Fruit fly (Drosophila melanogaster) whole organism, embryonic: ENCODE measurements around the gene Egfrap.
A peak's percentile ranks its signal among the peaks of the same experiment; 100 is the strongest.

Source experiments
- ATbp ChIP-seq: fragments of 200-800 bp; sonication (Bioruptor generic); optimal IDR thresholded peaks from 2 replicates; lab custom pipeline; 2017; ENCODE audit warnings: missing biosample characterization, mild to moderate bottlenecking, missing genetic modification characterization, missing genetic modification reagents
- Abd-B ChIP-seq: fragments of 200-800 bp; sonication (Bioruptor generic); optimal IDR thresholded peaks from 2 replicates; lab custom pipeline; 2018; ENCODE audit warnings: missing biosample characterization, mild to moderate bottlenecking, missing genetic modification characterization, moderate library complexity
- Antp ChIP-seq: fragments of 200-800 bp; sonication (Bioruptor generic); optimal IDR thresholded peaks from 3 replicates; lab custom pipeline; 2016; ENCODE audit warnings: missing biosample characterization, missing genetic modification characterization
- Atf6 ChIP-seq: fragments of 200-800 bp; sonication (Bioruptor generic); IDR thresholded peaks from 2 replicates; pipeline ENCODE4 v1.3.6; 2022; ENCODE audit warnings: missing biosample characterization, missing genetic modification characterization
- B-H2 ChIP-seq: fragments of 200-800 bp; sonication (Bioruptor generic); optimal IDR thresholded peaks from 2 replicates; lab custom pipeline; 2018; ENCODE audit warnings: missing biosample characterization, mild to moderate bottlenecking, missing genetic modification characterization
- Bteb2 ChIP-seq: fragments of 200-800 bp; sonication (Bioruptor generic); optimal IDR thresholded peaks from 2 replicates; lab custom pipeline; 2016; ENCODE audit warnings: missing biosample characterization, missing genetic modification characterization
- CG10366 ChIP-seq: fragments of 200-800 bp; sonication (Bioruptor generic); IDR thresholded peaks from 2 replicates; pipeline ENCODE4 v1.3.6; 2022; ENCODE audit warnings: missing biosample characterization, missing genetic modification characterization
- CG10431 ChIP-seq: fragments of 200-800 bp; sonication (Bioruptor generic); optimal IDR thresholded peaks from 3 replicates; lab custom pipeline; 2018; ENCODE audit warnings: missing biosample characterization, mild to moderate bottlenecking, missing genetic modification characterization
- CG10543 ChIP-seq: fragments of 200-800 bp; sonication (Bioruptor generic); optimal IDR thresholded peaks from 3 replicates; lab custom pipeline; 2017; ENCODE audit warnings: missing biosample characterization, mild to moderate bottlenecking, missing genetic modification characterization, moderate library complexity
- CG13894 ChIP-seq: fragments of 200-800 bp; sonication (Bioruptor generic); optimal IDR thresholded peaks from 3 replicates; lab custom pipeline; 2018; ENCODE audit warnings: missing biosample characterization, mild to moderate bottlenecking, missing genetic modification characterization, moderate library complexity
- CG14965 ChIP-seq: fragments of 200-800 bp; sonication (Bioruptor generic); optimal IDR thresholded peaks from 2 replicates; lab custom pipeline; 2016; ENCODE audit warnings: missing biosample characterization, missing genetic modification characterization, borderline replicate concordance
- CG17385 ChIP-seq: fragments of 200-800 bp; sonication (Bioruptor generic); optimal IDR thresholded peaks from 3 replicates; lab custom pipeline; 2018; ENCODE audit warnings: missing biosample characterization, mild to moderate bottlenecking, missing genetic modification characterization
- CG17802 ChIP-seq: fragments of 200-800 bp; sonication (Bioruptor generic); optimal IDR thresholded peaks from 2 replicates; lab custom pipeline; 2018; ENCODE audit warnings: missing biosample characterization, mild to moderate bottlenecking, missing genetic modification characterization, moderate library complexity
- CG1792 ChIP-seq: fragments of 200-800 bp; sonication (Bioruptor generic); optimal IDR thresholded peaks from 2 replicates; lab custom pipeline; 2016; ENCODE audit warnings: missing biosample characterization, missing genetic modification characterization
- CG2875 ChIP-seq: fragments of 200-800 bp; sonication (Bioruptor generic); optimal IDR thresholded peaks from 2 replicates; lab custom pipeline; 2017; ENCODE audit warnings: missing biosample characterization, mild to moderate bottlenecking, missing genetic modification characterization, missing genetic modification reagents
- CG31365 ChIP-seq: fragments of 200-800 bp; sonication (Bioruptor generic); optimal IDR thresholded peaks from 2 replicates; lab custom pipeline; 2018; ENCODE audit warnings: missing biosample characterization, mild to moderate bottlenecking, missing genetic modification characterization
- CG3163 ChIP-seq: fragments of 200-800 bp; sonication (Bioruptor generic); optimal IDR thresholded peaks from 3 replicates; lab custom pipeline; 2016; ENCODE audit warnings: missing biosample characterization, missing genetic modification characterization
- CG33213 ChIP-seq: fragments of 200-800 bp; sonication (Bioruptor generic); optimal IDR thresholded peaks from 3 replicates; lab custom pipeline; 2016; ENCODE audit warnings: missing biosample characterization, missing genetic modification characterization
- CG3407 ChIP-seq: fragments of 200-800 bp; sonication (Bioruptor generic); optimal IDR thresholded peaks from 2 replicates; lab custom pipeline; 2018; ENCODE audit warnings: missing biosample characterization, mild to moderate bottlenecking, missing genetic modification characterization
- CG3726 ChIP-seq: fragments of 200-800 bp; sonication (Bioruptor generic); IDR thresholded peaks from 3 replicates; pipeline ENCODE4, ENCODE4 v1.3.6; 2022; ENCODE audit warnings: missing biosample characterization, missing genetic modification characterization
- CG4282 ChIP-seq: fragments of 200-800 bp; sonication (Bioruptor generic); optimal IDR thresholded peaks from 2 replicates; lab custom pipeline; 2016; ENCODE audit warnings: missing biosample characterization, missing genetic modification characterization
- CG4730 ChIP-seq: fragments of 200-800 bp; sonication (Bioruptor generic); IDR thresholded peaks from 2 replicates; pipeline ENCODE4 v1.3.6; 2022; ENCODE audit warnings: missing biosample characterization, missing genetic modification characterization
- CG6175 ChIP-seq: fragments of 200-800 bp; sonication (Bioruptor generic); IDR thresholded peaks from 3 replicates; pipeline ENCODE4 v1.3.6; 2022; ENCODE audit warnings: missing biosample characterization, missing genetic modification characterization
- CG7357 ChIP-seq: fragments of 200-800 bp; sonication (Bioruptor generic); IDR thresholded peaks from 3 replicates; pipeline ENCODE4 v1.3.6; 2022; ENCODE audit warnings: missing biosample characterization, missing genetic modification characterization
- CG8944 ChIP-seq: fragments of 200-800 bp; sonication (Bioruptor generic); optimal IDR thresholded peaks from 3 replicates; lab custom pipeline; 2016; ENCODE audit warnings: missing biosample characterization, missing genetic modification characterization
- CG9215 ChIP-seq: fragments of 200-800 bp; sonication (Bioruptor generic); IDR thresholded peaks from 2 replicates; pipeline ENCODE4 v1.3.6; 2022; ENCODE audit warnings: missing biosample characterization, missing genetic modification characterization
- HLHmδ ChIP-seq: fragments of 200-800 bp; sonication (Bioruptor generic); optimal IDR thresholded peaks from 2 replicates; lab custom pipeline; 2018; ENCODE audit warnings: missing biosample characterization, mild to moderate bottlenecking, missing genetic modification characterization, moderate library complexity
- HmgD ChIP-seq: fragments of 200-800 bp; sonication (Bioruptor generic); optimal IDR thresholded peaks from 3 replicates; lab custom pipeline; 2016; ENCODE audit warnings: missing biosample characterization, missing genetic modification characterization
- Hmx ChIP-seq: fragments of 200-800 bp; sonication (Bioruptor generic); optimal IDR thresholded peaks from 2 replicates; lab custom pipeline; 2016; ENCODE audit warnings: missing biosample characterization, missing genetic modification characterization
- Hr3 ChIP-seq: fragments of 200-800 bp; sonication (Bioruptor generic); optimal IDR thresholded peaks from 3 replicates; lab custom pipeline; 2016; ENCODE audit warnings: missing biosample characterization, missing genetic modification characterization
- MTF-1 ChIP-seq: fragments of 200-800 bp; sonication (Bioruptor generic); optimal IDR thresholded peaks from 2 replicates; lab custom pipeline; 2018; ENCODE audit warnings: missing biosample characterization, mild to moderate bottlenecking, missing genetic modification characterization, borderline replicate concordance
- Ptx1 ChIP-seq: fragments of 200-800 bp; sonication (Bioruptor generic); IDR thresholded peaks from 2 replicates; pipeline ENCODE4 v1.3.6; 2022; ENCODE audit warnings: missing biosample characterization, missing genetic modification characterization
- Rx ChIP-seq: fragments of 200-800 bp; sonication (Bioruptor generic); IDR thresholded peaks from 2 replicates; pipeline ENCODE4 v1.3.6; 2022; ENCODE audit warnings: missing biosample characterization, missing genetic modification characterization
- Spps ChIP-seq: fragments of 200-800 bp; sonication (Bioruptor generic); optimal IDR thresholded peaks from 2 replicates; lab custom pipeline; 2018; ENCODE audit warnings: missing biosample characterization, mild to moderate bottlenecking, missing genetic modification characterization
- Sry-δ ChIP-seq: fragments of 200-800 bp; sonication (Bioruptor generic); optimal IDR thresholded peaks from 2 replicates; lab custom pipeline; 2016; ENCODE audit warnings: missing biosample characterization, missing genetic modification characterization
- Trl ChIP-seq, 3 experiments: fragments of >200 bp in 2 of 3; fragments of 200-800 bp in 1 of 3; sonication (Bioruptor generic) in 1 of 3; optimal IDR thresholded peaks; 2 replicates in 1 of 3; 3 replicates in 2 of 3; lab custom pipeline; 2016 to 2017; ENCODE audit warnings: missing biosample characterization in 1 of 3, missing genetic modification characterization in 1 of 3
- chn ChIP-seq: fragments of 200-800 bp; sonication (Bioruptor generic); optimal IDR thresholded peaks from 2 replicates; lab custom pipeline; 2016; ENCODE audit warnings: missing biosample characterization, missing genetic modification characterization
- corto ChIP-seq: fragments of 200-800 bp; sonication (Bioruptor generic); optimal IDR thresholded peaks from 2 replicates; lab custom pipeline; 2016; ENCODE audit warnings: missing biosample characterization, mild to moderate bottlenecking, missing genetic modification characterization, moderate library complexity
- crp ChIP-seq, 2 experiments: fragments of 200-800 bp; sonication (Bioruptor generic); optimal IDR thresholded peaks; 2 replicates in 1 of 2; 3 replicates in 1 of 2; lab custom pipeline; 2017; ENCODE audit warnings: missing biosample characterization in 2 of 2, missing genetic modification characterization in 2 of 2, mild to moderate bottlenecking in 1 of 2, moderate library complexity in 1 of 2
- dimm ChIP-seq: fragments of 200-800 bp; sonication (Bioruptor generic); IDR thresholded peaks from 2 replicates; pipeline ENCODE4 v1.3.6; 2022; ENCODE audit warnings: missing biosample characterization, missing genetic modification characterization
- her ChIP-seq: fragments of 200-800 bp; sonication (Bioruptor generic); optimal IDR thresholded peaks from 2 replicates; lab custom pipeline; 2016; ENCODE audit warnings: missing biosample characterization, missing genetic modification characterization
- kni ChIP-seq: fragments of 200-800 bp; sonication (Bioruptor generic); optimal IDR thresholded peaks from 3 replicates; lab custom pipeline; 2017; ENCODE audit warnings: mild to moderate bottlenecking, missing biosample characterization, missing genetic modification reagents, missing genetic modification characterization
- phol ChIP-seq: fragments of 200-800 bp; sonication (Bioruptor generic); optimal IDR thresholded peaks from 3 replicates; lab custom pipeline; 2018; ENCODE audit warnings: missing biosample characterization, mild to moderate bottlenecking, missing genetic modification characterization, moderate library complexity
- psq ChIP-seq: fragments of 200-800 bp; sonication (Bioruptor generic); optimal IDR thresholded peaks from 2 replicates; lab custom pipeline; 2017; ENCODE audit warnings: missing biosample characterization, missing genetic modification characterization
- sens-2 ChIP-seq: fragments of 200-800 bp; sonication (Bioruptor generic); IDR thresholded peaks from 2 replicates; pipeline ENCODE4 v1.3.6; 2022; ENCODE audit warnings: missing biosample characterization, missing genetic modification characterization
- tup ChIP-seq: fragments of 200-800 bp; sonication (Bioruptor generic); optimal IDR thresholded peaks from 2 replicates; lab custom pipeline; 2016; ENCODE audit warnings: missing biosample characterization, mild to moderate bottlenecking, missing genetic modification characterization, moderate library complexity
- tx ChIP-seq: fragments of 200-800 bp; sonication (Bioruptor generic); optimal IDR thresholded peaks from 2 replicates; lab custom pipeline; 2016; ENCODE audit warnings: missing biosample characterization, missing genetic modification characterization
- vvl ChIP-seq: fragments of 200-800 bp; sonication (Bioruptor generic); IDR thresholded peaks from 2 replicates; pipeline ENCODE4 v1.3.6; 2022; ENCODE audit warnings: missing biosample characterization, missing genetic modification characterization
- zf30C ChIP-seq: fragments of 200-800 bp; sonication (Bioruptor generic); optimal IDR thresholded peaks from 3 replicates; lab custom pipeline; 2018; ENCODE audit warnings: missing biosample characterization, mild to moderate bottlenecking, missing genetic modification characterization

Egfrap gene

DNA sequence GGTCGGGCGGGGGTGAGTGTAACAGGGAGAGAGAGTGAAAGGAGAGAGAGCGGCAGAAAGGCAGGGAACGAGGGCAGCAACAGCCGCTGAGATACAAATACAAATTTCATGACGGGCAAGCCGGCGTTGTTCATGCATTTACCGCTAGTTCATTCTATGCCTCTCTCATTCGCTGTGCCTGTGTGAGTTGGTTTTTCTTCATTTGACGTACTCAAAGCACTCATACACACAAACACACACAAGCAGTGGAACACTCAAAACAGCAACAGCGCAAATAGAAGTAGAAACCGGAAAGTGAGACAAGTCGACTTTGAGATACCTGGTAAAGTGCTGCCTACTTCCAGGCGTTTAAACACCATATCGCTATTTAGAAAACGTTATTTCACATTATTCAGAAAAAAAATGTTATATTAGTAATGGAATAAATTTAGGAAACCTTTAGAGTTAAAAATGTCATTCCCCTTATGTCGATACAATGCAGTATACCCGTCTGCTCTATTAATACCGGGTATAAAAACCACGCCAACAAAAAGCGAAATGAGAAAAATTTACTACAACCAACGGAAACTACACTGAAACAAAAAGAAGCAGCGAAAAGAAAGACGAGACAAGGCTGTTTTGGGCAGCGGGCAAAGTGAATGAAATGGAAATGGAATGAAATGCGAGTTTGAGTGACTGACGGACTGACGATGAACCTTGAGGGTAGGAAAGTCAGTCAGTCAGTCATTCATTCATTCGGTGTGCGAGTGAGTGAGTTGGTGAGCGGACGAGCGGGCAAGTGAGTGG lies 25.9 kb upstream of the Egfrap start (continued):
- TF ChIP-seq Trl (optimal IDR thresholded peaks at IDR 0.05; lab: Kevin White, UChicago) = peak; percentile 68 to 99
- TF ChIP-seq Trl (GFP tag; optimal IDR thresholded peaks at IDR 0.05; lab: Kevin White, UChicago) = peak; percentile 91
- TF ChIP-seq Hmx (GFP tag; lab: Kevin White, UChicago) = peak; percentile 48
- peak; percentile 95 for TF ChIP-seq CG4730 (GFP tag; lab: Robert Waterston, UW)
- peak; percentile 35 for TF ChIP-seq CG17385 (GFP tag; lab: Kevin White, UChicago)
- TF ChIP-seq CG4282 = no peak
- TF ChIP-seq CG3407 (GFP tag; lab: Kevin White, UChicago) = peak; percentile 97
- TF ChIP-seq zf30C (GFP tag; lab: Kevin White, UChicago) = peak; percentile 98
- peak; percentile 78 for TF ChIP-seq Bteb2 (GFP tag; lab: Kevin White, UChicago)
- peak; percentile 90 for TF ChIP-seq Atf6
- peak; percentile 97 for TF ChIP-seq ATbp (GFP tag; lab: Kevin White, UChicago)
- TF ChIP-seq crp (GFP tag; optimal IDR thresholded peaks at IDR 0.05; lab: Kevin White, UChicago) = peak in 1 of 2 experiments; percentile 53
- TF ChIP-seq CG33213 (GFP tag; lab: Kevin White, UChicago) = peak; percentile 89
- TF ChIP-seq corto (GFP tag; lab: Kevin White, UChicago) = no peak
- TF ChIP-seq Rx = peak; percentile 97
- TF ChIP-seq CG9215 (GFP tag; lab: Robert Waterston, UW) = peak; percentile 73
- TF ChIP-seq phol (tag; lab: Kevin White, UChicago) = peak; percentile 97
- TF ChIP-seq chn (GFP tag; lab: Kevin White, UChicago) = peak; percentile 93
- peak; percentile 96 for TF ChIP-seq CG2875 (GFP tag; lab: Kevin White, UChicago)
- TF ChIP-seq Ptx1 = peak; percentile 98
- peak; percentile 95 for TF ChIP-seq dimm (GFP tag; lab: Robert Waterston, UW)
- TF ChIP-seq CG10366 (GFP tag; lab: Robert Waterston, UW) = peak; percentile 96
- peak; percentile 96 for TF ChIP-seq Hr3
- peak; percentile 65 for TF ChIP-seq CG13894 (tag; lab: Kevin White, UChicago)
- peak; percentile 60 for TF ChIP-seq CG31365
- TF ChIP-seq CG14965 (GFP tag; lab: Kevin White, UChicago) = peak; percentile 58
- peak; percentile 76 for TF ChIP-seq CG10431 (GFP tag; lab: Kevin White, UChicago)
- TF ChIP-seq vvl (GFP tag; lab: Robert Waterston, UW) = peak; percentile 99
- peak; percentile 89 for TF ChIP-seq CG1792 (GFP tag; lab: Kevin White, UChicago)
- peak; percentile 68 for TF ChIP-seq tx (GFP tag; lab: Kevin White, UChicago)
- TF ChIP-seq CG17802 (tag; lab: Kevin White, UChicago) = peak; percentile 86
- peak; percentile 94 for TF ChIP-seq sens-2
- TF ChIP-seq HmgD (GFP tag; lab: Kevin White, UChicago) = peak; percentile 35
- peak; percentile 97 for TF ChIP-seq Spps (tag; lab: Kevin White, UChicago)
- peak; percentile 81 for TF ChIP-seq MTF-1
- TF ChIP-seq CG10543 (GFP tag; lab: Kevin White, UChicago) = peak; percentile 9
- TF ChIP-seq Sry-δ (GFP tag; lab: Kevin White, UChicago) = peak; percentile 58
- peak; percentile 58; the same call in 1 of the 3 replicates for TF ChIP-seq CG6175 (GFP tag; lab: Robert Waterston, UW)
- TF ChIP-seq CG7357 = peak; percentile 92
- peak; percentile 94 for TF ChIP-seq CG3726 (GFP tag; lab: Robert Waterston, UW)
- peak; percentile 42 for TF ChIP-seq CG3163 (GFP tag; lab: Kevin White, UChicago)
- peak; percentile 88 for TF ChIP-seq psq (GFP tag; lab: Kevin White, UChicago)
- TF ChIP-seq Antp (GFP tag; lab: Kevin White, UChicago) = peak; percentile 89
- TF ChIP-seq Abd-B (GFP tag; lab: Kevin White, UChicago) = peak; percentile 95
- TF ChIP-seq kni (GFP tag; lab: Kevin White, UChicago) = peak; percentile 97
- TF ChIP-seq HLHmδ (GFP tag; lab: Kevin White, UChicago) = no peak
- TF ChIP-seq CG8944 (GFP tag; lab: Kevin White, UChicago) = peak; percentile 90
- no peak for TF ChIP-seq B-H2
- TF ChIP-seq tup (GFP tag; lab: Kevin White, UChicago) = peak; percentile 93
- TF ChIP-seq her (GFP tag; lab: Kevin White, UChicago) = peak; percentile 79
